Fruit fly (Drosophila melanogaster) whole organism, embryonic: ENCODE measurements around the gene Naxe.
A peak's percentile ranks its signal among the peaks of the same experiment; 100 is the strongest.

Experiments used
- Atf-2 ChIP-seq: fragments of 200-800 bp; sonication (Bioruptor generic); optimal IDR thresholded peaks from 2 replicates; lab custom pipeline; 2016; ENCODE audit warnings: missing biosample characterization, missing genetic modification characterization
- BEAF-32 ChIP-seq: fragments of 200-800 bp; sonication (Bioruptor generic); optimal IDR thresholded peaks from 3 replicates; lab custom pipeline; 2017; ENCODE audit warnings: missing biosample characterization, missing genetic modification characterization, mild to moderate bottlenecking, moderate library complexity, missing genetic modification reagents
- CG10654 ChIP-seq: fragments of 200-800 bp; sonication (Bioruptor generic); optimal IDR thresholded peaks from 2 replicates; lab custom pipeline; 2016; ENCODE audit warnings: missing biosample characterization, missing genetic modification characterization
- CG11398 ChIP-seq: fragments of 200-800 bp; sonication (Bioruptor generic); optimal IDR thresholded peaks from 2 replicates; lab custom pipeline; 2016; ENCODE audit warnings: missing biosample characterization, missing genetic modification characterization
- CG15479 ChIP-seq: fragments of 200-800 bp; sonication (Bioruptor generic); optimal IDR thresholded peaks from 3 replicates; lab custom pipeline; 2019; ENCODE audit warnings: missing biosample characterization, mild to moderate bottlenecking, missing genetic modification characterization, moderate library complexity
- CG17328 ChIP-seq: fragments of 200-800 bp; sonication (Bioruptor generic); IDR thresholded peaks from 2 replicates; pipeline ENCODE4 v1.3.6; 2022; ENCODE audit warnings: missing biosample characterization, missing genetic modification characterization
- CG17359 ChIP-seq: fragments of 200-800 bp; sonication (Bioruptor generic); optimal IDR thresholded peaks from 3 replicates; lab custom pipeline; 2018; ENCODE audit warnings: missing biosample characterization, mild to moderate bottlenecking, missing genetic modification characterization, moderate library complexity
- CG17385 ChIP-seq: fragments of 200-800 bp; sonication (Bioruptor generic); optimal IDR thresholded peaks from 3 replicates; lab custom pipeline; 2018; ENCODE audit warnings: missing biosample characterization, mild to moderate bottlenecking, missing genetic modification characterization
- CG17829 ChIP-seq: fragments of 200-800 bp; optimal IDR thresholded peaks from 2 replicates; lab custom pipeline; 2019; ENCODE audit warnings: missing biosample characterization, mild to moderate bottlenecking, missing genetic modification characterization, moderate library complexity
- CG1792 ChIP-seq: fragments of 200-800 bp; sonication (Bioruptor generic); optimal IDR thresholded peaks from 2 replicates; lab custom pipeline; 2016; ENCODE audit warnings: missing biosample characterization, missing genetic modification characterization
- CG2129 ChIP-seq: fragments of 200-800 bp; sonication (Bioruptor generic); IDR thresholded peaks from 2 replicates; pipeline ENCODE4 v1.3.6; 2022; ENCODE audit warnings: missing biosample characterization, missing genetic modification characterization; ENCODE audit not compliant: partially characterized antibody
- CG2199 ChIP-seq: fragments of 200-800 bp; sonication (Bioruptor generic); IDR thresholded peaks from 3 replicates; pipeline ENCODE4 v1.3.6; 2022; ENCODE audit warnings: missing biosample characterization, missing genetic modification characterization
- CG31441 ChIP-seq: fragments of 200-800 bp; sonication (Bioruptor generic); IDR thresholded peaks from 2 replicates; pipeline ENCODE4 v1.3.6; 2022; ENCODE audit warnings: missing biosample characterization, missing genetic modification characterization
- CG3281 ChIP-seq: fragments of 200-800 bp; sonication (Bioruptor generic); optimal IDR thresholded peaks from 3 replicates; lab custom pipeline; 2017; ENCODE audit warnings: missing biosample characterization, mild to moderate bottlenecking, missing genetic modification characterization
- CG34376 ChIP-seq: fragments of 200-800 bp; sonication (Bioruptor generic); optimal IDR thresholded peaks from 2 replicates; lab custom pipeline; 2018; ENCODE audit warnings: missing biosample characterization, mild to moderate bottlenecking, missing genetic modification characterization
- CG4707 ChIP-seq: fragments of 200-800 bp; sonication (Bioruptor generic); optimal IDR thresholded peaks from 2 replicates; lab custom pipeline; 2018; ENCODE audit warnings: missing biosample characterization, mild to moderate bottlenecking, missing genetic modification characterization, moderate library complexity
- CG6689 ChIP-seq: fragments of 200-800 bp; sonication (Bioruptor generic); IDR thresholded peaks from 2 replicates; pipeline ENCODE4 v1.3.6; 2022; ENCODE audit warnings: missing biosample characterization, missing genetic modification characterization
- CG6813 ChIP-seq: fragments of 200-800 bp; sonication (Bioruptor generic); optimal IDR thresholded peaks from 2 replicates; lab custom pipeline; 2017; ENCODE audit warnings: missing biosample characterization, missing genetic modification characterization, mild to moderate bottlenecking, moderate library complexity, missing genetic modification reagents
- CG7271 ChIP-seq: fragments of 200-800 bp; sonication (Bioruptor generic); optimal IDR thresholded peaks from 2 replicates; lab custom pipeline; 2018; ENCODE audit warnings: missing biosample characterization, mild to moderate bottlenecking, missing genetic modification characterization, moderate library complexity
- CG7372 ChIP-seq: fragments of 200-800 bp; sonication (Bioruptor generic); IDR thresholded peaks from 2 replicates; pipeline ENCODE4 v1.3.6; 2022; ENCODE audit warnings: missing biosample characterization, missing genetic modification characterization
- Camta ChIP-seq: fragments of 200-800 bp; sonication (Bioruptor generic); optimal IDR thresholded peaks from 2 replicates; lab custom pipeline; 2016; ENCODE audit warnings: missing biosample characterization, missing genetic modification characterization
- Dek ChIP-seq: fragments of 200-800 bp; sonication (Bioruptor generic); optimal IDR thresholded peaks from 3 replicates; lab custom pipeline; 2019; ENCODE audit warnings: missing biosample characterization, mild to moderate bottlenecking, missing genetic modification characterization, moderate library complexity
- Drgx ChIP-seq: fragments of 200-800 bp; sonication (Bioruptor generic); IDR thresholded peaks from 2 replicates; pipeline ENCODE4 v1.3.6; 2022; ENCODE audit warnings: missing biosample characterization, missing genetic modification characterization
- E2f2 ChIP-seq: fragments of 200-800 bp; sonication (Bioruptor generic); IDR thresholded peaks from 2 replicates; pipeline ENCODE4 v1.3.6; 2022; ENCODE audit warnings: missing biosample characterization, missing genetic modification characterization
- ERR ChIP-seq: fragments of 200-800 bp; sonication (Bioruptor generic); optimal IDR thresholded peaks from 2 replicates; lab custom pipeline; 2016; ENCODE audit warnings: missing biosample characterization, missing genetic modification characterization
- Hr39 ChIP-seq: fragments of >200 bp; optimal IDR thresholded peaks from 2 replicates; lab custom pipeline; 2017
- Kr ChIP-seq: fragments of 200-800 bp; sonication (Bioruptor generic); optimal IDR thresholded peaks from 2 replicates; lab custom pipeline; 2017; ENCODE audit warnings: missing biosample characterization, mild to moderate bottlenecking, missing genetic modification characterization
- MESR4 ChIP-seq: fragments of 200-800 bp; sonication (Bioruptor generic); optimal IDR thresholded peaks from 2 replicates; lab custom pipeline; 2018; ENCODE audit warnings: missing biosample characterization, mild to moderate bottlenecking, missing genetic modification characterization, moderate library complexity
- Pdp1 ChIP-seq, 2 experiments: fragments of 200-800 bp; sonication (Bioruptor generic); optimal IDR thresholded peaks; 3 replicates each; lab custom pipeline; 2016; ENCODE audit warnings: missing biosample characterization in 2 of 2, missing genetic modification characterization in 2 of 2, mild to moderate bottlenecking in 1 of 2, moderate library complexity in 1 of 2
- Sox102F ChIP-seq: fragments of 200-800 bp; sonication (Bioruptor generic); optimal IDR thresholded peaks from 2 replicates; lab custom pipeline; 2018; ENCODE audit warnings: missing biosample characterization, mild to moderate bottlenecking, missing genetic modification characterization, moderate library complexity
- Sry-β ChIP-seq: fragments of 200-800 bp; sonication (Bioruptor generic); optimal IDR thresholded peaks from 2 replicates; lab custom pipeline; 2018; ENCODE audit warnings: missing biosample characterization, mild to moderate bottlenecking, missing genetic modification characterization, moderate library complexity
- YL-1 ChIP-seq: fragments of 200-800 bp; sonication (Bioruptor generic); optimal IDR thresholded peaks from 3 replicates; lab custom pipeline; 2017; ENCODE audit warnings: missing biosample characterization, mild to moderate bottlenecking, missing genetic modification characterization
- al ChIP-seq: fragments of 200-800 bp; sonication (Bioruptor generic); IDR thresholded peaks from 2 replicates; pipeline ENCODE4 v1.3.6; 2022; ENCODE audit warnings: missing biosample characterization, missing genetic modification characterization
- ara ChIP-seq: fragments of 200-800 bp; sonication (Bioruptor generic); IDR thresholded peaks from 2 replicates; pipeline ENCODE4 v1.3.6; 2022; ENCODE audit warnings: missing biosample characterization, missing genetic modification characterization
- bcd ChIP-seq: fragments of 200-800 bp; sonication (Bioruptor generic); optimal IDR thresholded peaks from 2 replicates; lab custom pipeline; 2017; ENCODE audit warnings: missing biosample characterization, mild to moderate bottlenecking, missing genetic modification characterization
- bsh ChIP-seq, 2 experiments: fragments of 200-800 bp; sonication (Bioruptor generic); optimal IDR thresholded peaks; 2 replicates each; lab custom pipeline; 2017 to 2018; ENCODE audit warnings: mild to moderate bottlenecking in 2 of 2, missing biosample characterization in 2 of 2, missing genetic modification characterization in 2 of 2, moderate library complexity in 1 of 2
- gem ChIP-seq: fragments of 200-800 bp; sonication (Bioruptor generic); optimal IDR thresholded peaks from 2 replicates; lab custom pipeline; 2019; ENCODE audit warnings: missing biosample characterization, mild to moderate bottlenecking, missing genetic modification characterization, moderate library complexity
- gro ChIP-seq: fragments of 200-800 bp; sonication (Bioruptor generic); optimal IDR thresholded peaks from 2 replicates; lab custom pipeline; 2016; ENCODE audit warnings: missing biosample characterization, missing genetic modification characterization
- hkb ChIP-seq, 2 experiments: fragments of 200-800 bp in 1 of 2; fragments of >200 bp in 1 of 2; sonication (Bioruptor generic) in 1 of 2; IDR thresholded peaks in 1 of 2; optimal IDR thresholded peaks in 1 of 2; 2 replicates each; pipeline versions ENCODE4 v1.3.6 to Lab custom; 2017 to 2022; ENCODE audit warnings: missing biosample characterization in 1 of 2, missing genetic modification characterization in 1 of 2
- nom ChIP-seq: fragments of 200-800 bp; sonication (Bioruptor generic); optimal IDR thresholded peaks from 2 replicates; lab custom pipeline; 2017; ENCODE audit warnings: missing biosample characterization, missing genetic modification characterization, mild to moderate bottlenecking, moderate library complexity, missing genetic modification reagents
- prd ChIP-seq, 3 experiments: fragments of >200 bp in 2 of 3; fragments of 200-800 bp in 1 of 3; sonication (Bioruptor generic) in 1 of 3; optimal IDR thresholded peaks in 2 of 3; IDR thresholded peaks in 1 of 3; 2 replicates in 2 of 3; 3 replicates in 1 of 3; pipeline versions ENCODE4 v1.3.6 to Lab custom; 2017 to 2022; ENCODE audit warnings: missing biosample characterization in 1 of 3, missing genetic modification characterization in 1 of 3
- slp2 ChIP-seq: fragments of 200-800 bp; sonication (Bioruptor generic); optimal IDR thresholded peaks from 2 replicates; lab custom pipeline; 2016; ENCODE audit warnings: missing biosample characterization, missing genetic modification characterization
- sqz ChIP-seq: fragments of 200-800 bp; sonication (Bioruptor generic); optimal IDR thresholded peaks from 3 replicates; lab custom pipeline; 2018; ENCODE audit warnings: missing biosample characterization, mild to moderate bottlenecking, missing genetic modification characterization
- sr ChIP-seq: fragments of 200-800 bp; sonication (Bioruptor generic); IDR thresholded peaks from 3 replicates; pipeline ENCODE4 v1.3.6; 2022; ENCODE audit warnings: missing biosample characterization, missing genetic modification characterization
- wor ChIP-seq: fragments of 200-800 bp; sonication (Bioruptor generic); IDR thresholded peaks from 2 replicates; pipeline ENCODE4 v1.3.6; 2022; ENCODE audit warnings: missing biosample characterization, missing genetic modification characterization
- zf30C ChIP-seq: fragments of 200-800 bp; sonication (Bioruptor generic); optimal IDR thresholded peaks from 3 replicates; lab custom pipeline; 2018; ENCODE audit warnings: missing biosample characterization, mild to moderate bottlenecking, missing genetic modification characterization

Gene Naxe

dm6 chrX:10089188-10089587 lies 3.2 kb upstream of the Naxe start (continued):
- TF ChIP-seq CG2129 (GFP tag; lab: Robert Waterston, UW) (no peak), CG11398 (GFP tag; lab: Kevin White, UChicago) (no peak), wor (GFP tag; lab: Robert Waterston, UW) (no peak), CG7271 (tag; lab: Kevin White, UChicago) (no peak), CG17385 (peak; percentile 12), Pdp1 (GFP tag; optimal IDR thresholded peaks at IDR 0.05; lab: Kevin White, UChicago) (peak in 1 of 2 experiments; percentile 67), CG2199 (GFP tag; lab: Robert Waterston, UW) (0 out of 3 replicates have a peak, but pooled peaks have one; percentile 67), prd (optimal IDR thresholded peaks at IDR 0.05; lab: Kevin White, UChicago) (no peak), prd (GFP tag; IDR thresholded peaks at IDR 0.05; lab: Robert Waterston, UW) (no peak), E2f2 (GFP tag; lab: Robert Waterston, UW) (no peak)

DNA sequence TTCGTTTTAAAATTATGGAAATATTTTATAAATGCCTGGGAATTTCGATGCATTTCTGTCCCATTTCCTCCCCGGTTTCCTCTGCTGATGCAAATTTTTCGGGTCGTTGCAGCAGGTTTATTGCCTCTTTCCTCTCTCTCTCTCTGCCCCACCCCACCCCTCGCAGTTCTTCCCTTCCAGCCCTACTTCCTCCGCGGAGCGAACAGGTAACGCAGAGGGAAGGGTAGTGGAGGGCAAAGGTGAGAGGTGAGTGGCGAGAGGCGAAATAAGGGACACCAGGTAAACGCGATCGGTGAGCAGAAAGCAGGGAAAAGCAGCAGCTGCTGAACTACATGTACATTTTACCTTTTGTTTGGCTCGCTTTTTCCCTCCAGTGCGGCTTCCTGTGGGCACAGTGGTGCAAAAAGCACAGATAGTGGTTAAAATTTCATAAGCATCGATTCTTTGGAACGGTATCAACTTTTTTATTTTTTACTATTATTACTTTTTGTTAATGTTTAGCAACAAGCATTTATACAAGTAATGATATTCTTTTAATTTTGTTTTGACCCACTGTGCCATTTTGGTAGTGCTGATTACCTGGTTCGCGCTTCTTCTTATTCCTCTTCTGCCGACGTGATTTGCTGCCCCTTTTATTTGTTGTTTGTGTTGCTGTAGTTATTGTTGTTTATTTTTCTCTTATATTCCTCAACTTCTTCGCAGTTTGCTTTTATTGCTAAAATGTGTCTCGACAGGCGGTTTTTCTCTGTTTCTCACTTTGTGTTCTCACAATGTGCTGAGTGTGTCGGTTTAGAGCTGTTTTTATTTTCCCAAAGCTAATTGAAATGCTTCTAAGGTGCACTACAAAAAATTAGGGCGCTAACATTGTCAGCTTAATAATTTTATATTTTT lies 2.3 kb upstream of the Naxe start:
- TF ChIP-seq YL-1 (GFP tag; lab: Kevin White, UChicago) (no peak), slp2 (GFP tag; lab: Kevin White, UChicago) (peak; percentile 34), sr (0 out of 3 replicates have a peak, but pooled peaks have one; percentile 24), CG10654 (GFP tag; lab: Kevin White, UChicago) (no peak), Sry-β (no peak), CG15479 (GFP tag; lab: Kevin White, UChicago) (peak; percentile 73), zf30C (no peak), CG17328 (GFP tag; lab: Robert Waterston, UW) (peak; percentile 85), gro (GFP tag; lab: Kevin White, UChicago) (no peak), bcd (GFP tag; lab: Kevin White, UChicago) (peak; percentile 46), CG17829 (tag; lab: Kevin White, UChicago) (peak; percentile 68), CG17359 (tag; lab: Kevin White, UChicago) (peak; percentile 49), Sox102F (GFP tag; lab: Kevin White, UChicago) (peak; percentile 65), Hr39 (lab: Kevin White, UChicago) (no peak), Dek (tag; lab: Kevin White, UChicago) (no peak), gem (tag; lab: Kevin White, UChicago) (peak; percentile 82), CG6689 (GFP tag; lab: Robert Waterston, UW) (peak; percentile 76), al (no peak), hkb (optimal IDR thresholded peaks at IDR 0.05; lab: Kevin White, UChicago) (no peak), hkb (GFP tag; IDR thresholded peaks at IDR 0.05; lab: Robert Waterston, UW) (peak; percentile 79), CG4707 (GFP tag; lab: Kevin White, UChicago) (peak; percentile 94), CG31441 (GFP tag; lab: Robert Waterston, UW) (peak; percentile 67), CG3281 (GFP tag; lab: Kevin White, UChicago) (peak; percentile 43), bsh (GFP tag; optimal IDR thresholded peaks at IDR 0.05; lab: Kevin White, UChicago) (peak; percentile 36 to 75), Camta (peak; percentile 22), ara (GFP tag; lab: Robert Waterston, UW) (peak; percentile 85), CG1792 (GFP tag; lab: Kevin White, UChicago) (peak; percentile 1), CG34376 (no peak), CG6813 (GFP tag; lab: Kevin White, UChicago) (peak; percentile 57), Atf-2 (GFP tag; lab: Kevin White, UChicago) (peak; percentile 38), MESR4 (GFP tag; lab: Kevin White, UChicago) (no peak), BEAF-32 (GFP tag; lab: Kevin White, UChicago) (no peak), sqz (GFP tag; lab: Kevin White, UChicago) (no peak), CG7372 (no peak), nom (peak; percentile 62), Drgx (GFP tag; lab: Robert Waterston, UW) (peak; percentile 51), Kr (no peak), ERR (no peak)
